Worm (Caenorhabditis elegans): ENCODE data around the gene dpy-8.

dpy-8 gene

DNA sequence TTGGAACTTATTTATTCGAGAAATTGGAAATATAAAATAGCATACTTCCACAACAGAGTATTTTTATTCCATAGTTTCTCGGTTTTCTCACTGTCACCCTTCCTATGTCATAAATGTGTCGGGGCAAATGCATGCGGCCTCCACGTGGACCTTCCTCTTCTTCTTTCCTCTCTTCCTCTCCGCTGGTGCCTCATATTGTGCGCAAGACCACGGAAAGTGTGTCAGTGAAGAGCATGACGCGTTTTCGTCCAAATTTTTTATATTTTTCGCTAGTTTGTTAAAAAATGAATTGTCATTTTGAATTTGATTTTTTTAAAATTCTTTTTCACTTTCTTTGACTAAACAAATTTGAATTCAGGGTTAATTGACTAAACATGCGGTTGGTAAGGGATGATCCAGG, 14.8 kb upstream of the dpy-8 start, which contains the start of gene mans-3 (continued):
- TF ChIP-seq F23B12.7 (tag; optimal IDR thresholded peaks at IDR 0.05; ENCODE audit: insufficient read depth) (peak; percentile 66), cebp-2 (GFP tag; IDR thresholded peaks at IDR 0.05) (no peak), nhr-80 (tag; optimal IDR thresholded peaks at IDR 0.05) (peak; percentile 95), Y79H2A.3 (GFP tag; conservative IDR thresholded peaks at IDR 0.05) (no peak), F33H1.4 (GFP tag; IDR thresholded peaks at IDR 0.05) (no peak), nfyb-1 (GFP tag; IDR thresholded peaks at IDR 0.05) (peak; percentile 75; the same call in 1 of the 2 replicates), tlf-1 (GFP tag; optimal IDR thresholded peaks at IDR 0.05) (peak; percentile 78), akir-1 (GFP tag; optimal IDR thresholded peaks at IDR 0.05) (no peak), Y53G8AR.9 (GFP tag; conservative IDR thresholded peaks at IDR 0.05) (peak; percentile 82; the same call in 1 of the 2 replicates), madf-8 (GFP tag; conservative IDR thresholded peaks at IDR 0.05) (no peak), lin-54 (GFP tag; optimal IDR thresholded peaks at IDR 0.05) (peak; percentile 71), lin-35 (GFP tag; optimal IDR thresholded peaks at IDR 0.05) (peak in 2 of 3 experiments; percentile 27 to 84), Y67H2A.10 (GFP tag; conservative IDR thresholded peaks at IDR 0.05) (no peak), fkh-3 (tag; optimal IDR thresholded peaks at IDR 0.05) (no peak), bed-1 (GFP tag; IDR thresholded peaks at IDR 0.05) (no peak), F49E8.2 (tag; optimal IDR thresholded peaks at IDR 0.05; ENCODE audit: insufficient read depth) (no peak), dox-1 (GFP tag; IDR thresholded peaks at IDR 0.05) (no peak; the same call in 1 of the 2 replicates), Y56A3A.18 (GFP tag; IDR thresholded peaks at IDR 0.05) (no peak), athp-1 (tag; optimal IDR thresholded peaks at IDR 0.05) (no peak), ZK185.1 (tag; optimal IDR thresholded peaks at IDR 0.05; ENCODE audit: poor library complexity, severe bottlenecking) (peak; percentile 73), lsy-27 (tag; optimal IDR thresholded peaks at IDR 0.05; ENCODE audit: borderline replicate concordance, insufficient read depth) (no peak), aptf-2 (GFP tag; conservative IDR thresholded peaks at IDR 0.05) (no peak), xnd-1 (tag; optimal IDR thresholded peaks at IDR 0.05) (no peak), madf-6 (GFP tag; IDR thresholded peaks at IDR 0.05) (no peak), lag-1 (GFP tag; IDR thresholded peaks at IDR 0.05) (no peak), lsl-1 (GFP tag; optimal IDR thresholded peaks at IDR 0.05) (no peak), F52B5.7 (tag; optimal IDR thresholded peaks at IDR 0.05) (no peak), K12H6.12 (tag; optimal IDR thresholded peaks at IDR 0.05) (peak; percentile 83), die-1 (tag; optimal IDR thresholded peaks at IDR 0.05) (peak; percentile 28), C06A6.2 (GFP tag; conservative IDR thresholded peaks at IDR 0.05) (peak; percentile 64), rcor-1 (GFP tag; IDR thresholded peaks at IDR 0.05) (peak; percentile 69), ztf-25 (GFP tag; IDR thresholded peaks at IDR 0.05) (no peak), madf-3 (GFP tag; IDR thresholded peaks at IDR 0.05) (no peak), nhr-90 (tag; optimal IDR thresholded peaks at IDR 0.05) (peak; percentile 77), bed-2 (GFP tag; IDR thresholded peaks at IDR 0.05) (no peak), C17E4.6 (GFP tag; IDR thresholded peaks at IDR 0.05) (no peak), F57A8.1 (GFP tag; optimal IDR thresholded peaks at IDR 0.05) (no peak), egl-44 (GFP tag; IDR thresholded peaks at IDR 0.05) (peak; percentile 42; the same call in 1 of the 2 replicates), sea-2 (GFP tag; IDR thresholded peaks at IDR 0.05) (no peak), lin-40 (tag; optimal IDR thresholded peaks at IDR 0.05) (peak; percentile 94), zim-3 (tag; optimal IDR thresholded peaks at IDR 0.05) (no peak), ccch-3 (GFP tag; optimal IDR thresholded peaks at IDR 0.05) (no peak), hmg-1.2 (GFP tag; IDR thresholded peaks at IDR 0.05) (peak; percentile 49), pha-4 (tag; optimal IDR thresholded peaks at IDR 0.05) (peak; percentile 23), snpc-1.3 (tag; optimal IDR thresholded peaks at IDR 0.05; ENCODE audit: insufficient read depth) (no peak), aptf-3 (GFP tag; IDR thresholded peaks at IDR 0.05) (no peak), egrh-3 (GFP tag; IDR thresholded peaks at IDR 0.05) (no peak), somi-1 (GFP tag; optimal IDR thresholded peaks at IDR 0.05) (peak; percentile 81)

Data from whole organism, young adult.